Worm (Caenorhabditis elegans): ENCODE results near the gene F31F4.1.

The F31F4.1 gene

DNA sequence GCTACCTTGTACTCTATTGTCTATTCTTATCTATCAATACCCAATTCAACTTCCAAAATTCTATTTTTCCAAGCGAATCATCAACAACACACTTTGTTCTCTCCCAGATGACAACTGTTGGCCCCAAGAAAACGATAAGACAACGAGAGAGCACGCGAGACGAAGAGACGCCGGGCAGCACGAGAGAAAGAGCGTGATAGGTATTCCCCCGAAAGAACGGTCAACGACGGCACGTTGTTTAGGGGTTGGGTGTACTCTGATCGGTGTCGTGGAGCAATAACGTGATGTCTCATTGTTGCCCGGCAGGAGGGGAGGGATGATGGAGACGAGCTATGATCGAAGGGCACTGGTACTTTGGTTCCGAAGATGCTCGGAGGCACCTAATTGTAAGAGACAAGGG, 47.5 kb downstream of the F31F4.1 start (continued):
- TF ChIP-seq rbr-2 (tag; optimal IDR thresholded peaks at IDR 0.05) (peak; percentile 35), ctbp-1 (GFP tag; IDR thresholded peaks at IDR 0.05) (peak; percentile 65; the same call in 1 of the 2 replicates), tra-1 (GFP tag; IDR thresholded peaks at IDR 0.05) (peak; percentile 94), pha-4 (GFP tag; IDR thresholded peaks at IDR 0.05) (peak; percentile 80), pha-4 (tag; optimal IDR thresholded peaks at IDR 0.05) (no peak), snpc-1.2 (GFP tag; IDR thresholded peaks at IDR 0.05) (no peak), dve-1 (tag; optimal IDR thresholded peaks at IDR 0.05; ENCODE audit: insufficient read depth) (peak; percentile 97), gei-8 (GFP tag; optimal IDR thresholded peaks at IDR 0.05) (peak; percentile 88), daf-16 (GFP tag; optimal IDR thresholded peaks at IDR 0.05) (peak; percentile 95 to 96), daf-16 (tag; optimal IDR thresholded peaks at IDR 0.05) (peak; percentile 99), ZK337.2 (GFP tag; IDR thresholded peaks at IDR 0.05) (no peak), lin-38 (GFP tag; IDR thresholded peaks at IDR 0.05) (peak; percentile 42), F10B5.3 (tag; optimal IDR thresholded peaks at IDR 0.05) (no peak), nhr-48 (tag; optimal IDR thresholded peaks at IDR 0.05) (peak; percentile 92), Y105C5A.15 (GFP tag; IDR thresholded peaks at IDR 0.05) (no peak), set-16 (GFP tag; IDR thresholded peaks at IDR 0.05) (peak; percentile 91), ZK546.5 (tag; optimal IDR thresholded peaks at IDR 0.05) (no peak), saeg-2 (GFP tag; IDR thresholded peaks at IDR 0.05) (peak; percentile 79), T20F7.1 (GFP tag; optimal IDR thresholded peaks at IDR 0.05) (peak; percentile 62), aha-1 (tag) (peak; percentile 97), fos-1 (tag; optimal IDR thresholded peaks at IDR 0.05) (peak; percentile 67), mes-2 (tag; optimal IDR thresholded peaks at IDR 0.05; ENCODE audit: poor library complexity, severe bottlenecking) (peak; percentile 71), F26F4.8 (GFP tag; conservative IDR thresholded peaks at IDR 0.05) (no peak), F44E2.7 (GFP tag; IDR thresholded peaks at IDR 0.05) (no peak), spr-3 (GFP tag; optimal IDR thresholded peaks at IDR 0.05) (peak; percentile 9), ceh-20 (GFP tag; IDR thresholded peaks at IDR 0.05) (peak; percentile 90), php-3 (GFP tag; IDR thresholded peaks at IDR 0.05) (peak; percentile 92), madf-9 (GFP tag; conservative IDR thresholded peaks at IDR 0.05) (peak; percentile 34; the same call in 1 of the 2 replicates), unc-62 (GFP tag; optimal IDR thresholded peaks at IDR 0.05 in 1 of 2) (peak; percentile 76 to 98), unc-62 (tag; optimal IDR thresholded peaks at IDR 0.05) (peak; percentile 8)

DNA sequence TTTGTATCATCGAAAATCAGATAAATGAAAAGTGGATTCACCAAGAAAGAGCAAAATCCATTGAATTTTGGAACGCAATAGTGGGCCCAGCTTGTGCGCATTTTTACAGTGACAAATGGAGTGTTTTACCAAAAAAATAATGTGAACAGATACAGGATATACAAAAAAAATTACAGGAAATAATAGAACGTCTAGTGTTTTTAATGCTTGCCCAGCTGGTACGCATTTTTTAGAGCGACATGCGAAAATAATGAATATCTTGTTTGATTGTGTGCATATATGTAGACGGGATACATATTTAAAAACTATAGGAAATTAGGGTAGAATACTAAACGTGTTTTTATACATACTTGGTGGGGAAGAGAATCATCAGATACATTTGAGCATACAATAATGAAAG, 52.3 kb downstream of the F31F4.1 start, which contains the start of gene srj-25:
Gene srj-25 (minus strand): TSS at position 101 of the 400 bp plus-strand sequence.
- TF ChIP-seq daf-16 (GFP tag; optimal IDR thresholded peaks at IDR 0.05) (no peak), daf-16 (tag; optimal IDR thresholded peaks at IDR 0.05) (no peak), lim-7 (GFP tag; IDR thresholded peaks at IDR 0.05) (no peak), zfp-3 (GFP tag; conservative IDR thresholded peaks at IDR 0.05) (no peak), daf-19 (GFP tag; conservative IDR thresholded peaks at IDR 0.05) (no peak), fkh-10 (GFP tag; optimal IDR thresholded peaks at IDR 0.05) (no peak), gei-8 (GFP tag; optimal IDR thresholded peaks at IDR 0.05) (no peak), egl-43 (GFP tag; IDR thresholded peaks at IDR 0.05) (no peak), dmd-6 (GFP tag; IDR thresholded peaks at IDR 0.05) (no peak)
